Worm (Caenorhabditis elegans): ENCODE data around the gene H01G02.1.

ce11 chrIV:11804053-11804452 lies at the start of gene H01G02.1:
- no peak for TF ChIP-seq unc-130 (tag; optimal IDR thresholded peaks at IDR 0.05)
- TF ChIP-seq snpc-4 (tag; optimal IDR thresholded peaks at IDR 0.05), result no peak
- TF ChIP-seq ceh-90 (tag; optimal IDR thresholded peaks at IDR 0.05), result no peak
- TF ChIP-seq egl-27 (tag; optimal IDR thresholded peaks at IDR 0.05), result no peak
- TF ChIP-seq nhr-20 (tag; optimal IDR thresholded peaks at IDR 0.05), result no peak
- TF ChIP-seq ceh-82 (tag; optimal IDR thresholded peaks at IDR 0.05), result no peak
- no peak for TF ChIP-seq nhr-77 (tag; optimal IDR thresholded peaks at IDR 0.05)
- TF ChIP-seq F16B12.6 (tag; optimal IDR thresholded peaks at IDR 0.05), result no peak
- no peak for TF ChIP-seq ces-1 (GFP tag; optimal IDR thresholded peaks at IDR 0.05)
